Fruit fly (Drosophila melanogaster) whole organism, prepupa: Measurements from ENCODE around the gene slou.

Experiments
- CG10631 ChIP-seq: fragments of 200-800 bp; sonication (Bioruptor generic); optimal IDR thresholded peaks from 2 replicates; lab custom pipeline; 2016; ENCODE audit warnings: missing biosample characterization, missing genetic modification characterization
- CG10669 ChIP-seq: fragments of 200-800 bp; sonication (Bioruptor generic); optimal IDR thresholded peaks from 3 replicates; lab custom pipeline; 2018; ENCODE audit warnings: missing biosample characterization, mild to moderate bottlenecking, missing genetic modification characterization, moderate library complexity
- CG11294 ChIP-seq: fragments of 200-800 bp; sonication (Bioruptor generic); IDR thresholded peaks from 2 replicates; pipeline ENCODE4 v1.3.6; 2022; ENCODE audit warnings: missing biosample characterization, missing genetic modification characterization
- CG11902 ChIP-seq: fragments of 200-800 bp; sonication (Bioruptor generic); optimal IDR thresholded peaks from 3 replicates; lab custom pipeline; 2016; ENCODE audit warnings: missing biosample characterization, missing genetic modification characterization
- CG15336 ChIP-seq: fragments of 200-800 bp; sonication (Bioruptor generic); IDR thresholded peaks from 2 replicates; pipeline ENCODE4 v1.3.6; 2022; ENCODE audit warnings: missing biosample characterization, missing genetic modification characterization
- CG1621 ChIP-seq: fragments of 200-800 bp; sonication (Bioruptor generic); optimal IDR thresholded peaks from 3 replicates; lab custom pipeline; 2018; ENCODE audit warnings: missing biosample characterization, mild to moderate bottlenecking, missing genetic modification characterization
- CG16779 ChIP-seq: fragments of 200-800 bp; sonication (Bioruptor generic); optimal IDR thresholded peaks from 3 replicates; lab custom pipeline; 2017; ENCODE audit warnings: missing biosample characterization, mild to moderate bottlenecking, missing genetic modification characterization
- CG3032 ChIP-seq: fragments of 200-800 bp; optimal IDR thresholded peaks from 2 replicates; lab custom pipeline; 2019; ENCODE audit warnings: missing biosample characterization, mild to moderate bottlenecking, missing genetic modification characterization, moderate library complexity
- CG32006 ChIP-seq: fragments of 200-800 bp; sonication (Bioruptor generic); optimal IDR thresholded peaks from 3 replicates; lab custom pipeline; 2017; ENCODE audit warnings: missing biosample characterization, mild to moderate bottlenecking, missing genetic modification characterization
- CG34406 ChIP-seq: fragments of 200-800 bp; sonication (Bioruptor generic); optimal IDR thresholded peaks from 3 replicates; lab custom pipeline; 2016; ENCODE audit warnings: missing biosample characterization, missing genetic modification characterization
- CG3919 ChIP-seq: fragments of 200-800 bp; sonication (Bioruptor generic); optimal IDR thresholded peaks from 3 replicates; lab custom pipeline; 2016; ENCODE audit warnings: missing biosample characterization, missing genetic modification characterization
- CG4318 ChIP-seq: fragments of 200-800 bp; sonication (Bioruptor generic); optimal IDR thresholded peaks from 3 replicates; lab custom pipeline; 2017; ENCODE audit warnings: missing biosample characterization, mild to moderate bottlenecking, missing genetic modification characterization
- CG6163 ChIP-seq: fragments of 200-800 bp; sonication (Bioruptor generic); IDR thresholded peaks from 3 replicates; pipeline ENCODE4 v1.3.6; 2022; ENCODE audit warnings: missing biosample characterization, missing genetic modification characterization
- CG6276 ChIP-seq: fragments of 200-800 bp; sonication (Bioruptor generic); optimal IDR thresholded peaks from 2 replicates; lab custom pipeline; 2017; ENCODE audit warnings: missing biosample characterization, mild to moderate bottlenecking, missing genetic modification characterization
- CG6808 ChIP-seq: fragments of 200-800 bp; sonication (Bioruptor generic); optimal IDR thresholded peaks from 3 replicates; lab custom pipeline; 2017; ENCODE audit warnings: missing biosample characterization, missing genetic modification characterization, mild to moderate bottlenecking, moderate library complexity, missing genetic modification reagents
- CG8119 ChIP-seq: fragments of 200-800 bp; sonication (Bioruptor generic); IDR thresholded peaks from 3 replicates; pipeline ENCODE4 v1.3.6; 2022; ENCODE audit warnings: missing biosample characterization, missing genetic modification characterization
- CG9139 ChIP-seq: fragments of 200-800 bp; sonication (Bioruptor generic); optimal IDR thresholded peaks from 3 replicates; lab custom pipeline; 2017; ENCODE audit warnings: missing biosample characterization, mild to moderate bottlenecking, missing genetic modification characterization
- Eip78C ChIP-seq: fragments of 200-800 bp; sonication (Bioruptor generic); peaks from one replicate; lab custom pipeline; 2016; ENCODE audit warnings: missing biosample characterization, missing genetic modification characterization
- Ets21C ChIP-seq: fragments of 200-800 bp; sonication (Bioruptor generic); optimal IDR thresholded peaks from 3 replicates; lab custom pipeline; 2016; ENCODE audit warnings: missing biosample characterization, missing genetic modification characterization
- Ets96B ChIP-seq: fragments of 200-800 bp; optimal IDR thresholded peaks from 2 replicates; lab custom pipeline; 2019; ENCODE audit warnings: missing biosample characterization, mild to moderate bottlenecking, missing genetic modification characterization, moderate library complexity
- Hr4 ChIP-seq: fragments of 200-800 bp; sonication (Bioruptor generic); optimal IDR thresholded peaks from 3 replicates; lab custom pipeline; 2016; ENCODE audit warnings: missing biosample characterization, missing genetic modification characterization
- Lpt ChIP-seq: fragments of 200-800 bp; sonication (Bioruptor generic); optimal IDR thresholded peaks from 3 replicates; lab custom pipeline; 2016; ENCODE audit warnings: missing biosample characterization, missing genetic modification characterization
- OdsH ChIP-seq: fragments of 200-800 bp; sonication (Bioruptor generic); optimal IDR thresholded peaks from 3 replicates; lab custom pipeline; 2016; ENCODE audit warnings: missing biosample characterization, missing genetic modification characterization
- Sox15 ChIP-seq: fragments of 200-800 bp; sonication (Bioruptor generic); optimal IDR thresholded peaks from 3 replicates; lab custom pipeline; 2016; ENCODE audit warnings: missing biosample characterization, missing genetic modification characterization
- achi ChIP-seq: fragments of 200-800 bp; sonication (Bioruptor generic); optimal IDR thresholded peaks from 3 replicates; lab custom pipeline; 2016; ENCODE audit warnings: missing biosample characterization, missing genetic modification characterization
- acj6 ChIP-seq: fragments of 200-800 bp; sonication (Bioruptor generic); optimal IDR thresholded peaks from 3 replicates; lab custom pipeline; 2016; ENCODE audit warnings: missing biosample characterization, missing genetic modification characterization
- dsx ChIP-seq: fragments of 200-800 bp; optimal IDR thresholded peaks from 3 replicates; lab custom pipeline; 2019; ENCODE audit warnings: missing biosample characterization, mild to moderate bottlenecking, missing genetic modification characterization, moderate library complexity; ENCODE audit not compliant: poor library complexity, severe bottlenecking
- eg ChIP-seq: fragments of 200-800 bp; sonication (Bioruptor generic); IDR thresholded peaks from 3 replicates; pipeline ENCODE4 v1.3.6; 2022; ENCODE audit warnings: missing biosample characterization, missing genetic modification characterization
- esn ChIP-seq: fragments of 200-800 bp; sonication (Bioruptor generic); optimal IDR thresholded peaks from 2 replicates; lab custom pipeline; 2016; ENCODE audit warnings: missing biosample characterization, mild to moderate bottlenecking, missing genetic modification characterization, moderate library complexity
- fd85E ChIP-seq: fragments of 200-800 bp; sonication (Bioruptor generic); optimal IDR thresholded peaks from 3 replicates; lab custom pipeline; 2016; ENCODE audit warnings: missing biosample characterization, missing genetic modification characterization
- fkh ChIP-seq: fragments of 200-800 bp; sonication (Bioruptor generic); optimal IDR thresholded peaks from 3 replicates; lab custom pipeline; 2017; ENCODE audit warnings: missing biosample characterization, mild to moderate bottlenecking, missing genetic modification characterization, moderate library complexity
- lz ChIP-seq: fragments of 200-800 bp; sonication (Bioruptor generic); optimal IDR thresholded peaks from 3 replicates; lab custom pipeline; 2016; ENCODE audit warnings: missing biosample characterization, missing genetic modification characterization
- net ChIP-seq: fragments of 200-800 bp; sonication (Bioruptor generic); optimal IDR thresholded peaks from 3 replicates; lab custom pipeline; 2016; ENCODE audit warnings: missing biosample characterization, missing genetic modification characterization
- salr ChIP-seq, 2 experiments: fragments of 200-800 bp; sonication (Bioruptor generic); optimal IDR thresholded peaks; 3 replicates each; lab custom pipeline; 2016 to 2018; ENCODE audit warnings: missing biosample characterization in 2 of 2, missing genetic modification characterization in 2 of 2, mild to moderate bottlenecking in 1 of 2
- spab ChIP-seq: fragments of 200-800 bp; sonication (Bioruptor generic); optimal IDR thresholded peaks from 2 replicates; lab custom pipeline; 2017; ENCODE audit warnings: missing biosample characterization, mild to moderate bottlenecking, missing genetic modification characterization, missing genetic modification reagents
- ss ChIP-seq, 2 experiments: fragments of 200-800 bp; sonication (Bioruptor generic); optimal IDR thresholded peaks; 2 replicates in 1 of 2; 3 replicates in 1 of 2; lab custom pipeline; 2017 to 2018; ENCODE audit warnings: mild to moderate bottlenecking in 2 of 2, missing biosample characterization in 2 of 2, missing genetic modification characterization in 2 of 2, moderate library complexity in 1 of 2
- svp ChIP-seq: fragments of 200-800 bp; sonication (Bioruptor generic); peaks from one replicate; lab custom pipeline; 2016; ENCODE audit warnings: missing biosample characterization, missing genetic modification characterization
- vri ChIP-seq: fragments of 200-800 bp; sonication (Bioruptor generic); optimal IDR thresholded peaks from 3 replicates; lab custom pipeline; 2016; ENCODE audit warnings: missing biosample characterization, mild to moderate bottlenecking, missing genetic modification characterization

slou gene

dm6 chr3R:21594417-21594892, 37.5 kb upstream of the slou start:
- TF ChIP-seq lz: no peak
- no peak for TF ChIP-seq CG11902 (GFP tag; lab: Kevin White, UChicago)
- TF ChIP-seq Lpt (GFP tag; lab: Kevin White, UChicago): peak; percentile 21
- TF ChIP-seq net: no peak
- peak; percentile 58 for TF ChIP-seq CG15336 (GFP tag; lab: Robert Waterston, UW)
- no peak for TF ChIP-seq vri (GFP tag; lab: Kevin White, UChicago)
- TF ChIP-seq Ets96B (tag; lab: Kevin White, UChicago): peak; percentile 39
- no peak for TF ChIP-seq fd85E (GFP tag; lab: Kevin White, UChicago)
- TF ChIP-seq OdsH (GFP tag; lab: Kevin White, UChicago): peak; percentile 31
- peak; percentile 30 for TF ChIP-seq CG3919 (GFP tag; lab: Kevin White, UChicago)
- TF ChIP-seq CG34406 (GFP tag; lab: Kevin White, UChicago): no peak
- TF ChIP-seq CG10631 (GFP tag; lab: Kevin White, UChicago): peak; percentile 45
- no peak for TF ChIP-seq svp (GFP tag; lab: Kevin White, UChicago)
- peak; percentile 61; the same call in 2 of the 3 replicates for TF ChIP-seq CG8119 (GFP tag; lab: Robert Waterston, UW)
- peak; percentile 82 for TF ChIP-seq CG32006 (GFP tag; lab: Kevin White, UChicago)
- TF ChIP-seq CG4318 (GFP tag; lab: Kevin White, UChicago): peak; percentile 54
- TF ChIP-seq achi: peak; percentile 38
- peak; percentile 51 for TF ChIP-seq eg (GFP tag; lab: Robert Waterston, UW)
- TF ChIP-seq CG6276 (GFP tag; lab: Kevin White, UChicago): peak; percentile 50
- peak; percentile 62 for TF ChIP-seq Eip78C (GFP tag; lab: Kevin White, UChicago)
- peak; percentile 48 for TF ChIP-seq acj6 (GFP tag; lab: Kevin White, UChicago)
- peak in 1 of 2 experiments; percentile 64 for TF ChIP-seq salr (GFP tag; optimal IDR thresholded peaks at IDR 0.05; lab: Kevin White, UChicago)
- TF ChIP-seq spab (GFP tag; lab: Kevin White, UChicago): no peak
- TF ChIP-seq Hr4 (GFP tag; lab: Kevin White, UChicago): peak; percentile 43
- TF ChIP-seq esn (GFP tag; lab: Kevin White, UChicago): no peak

dm6 chr3R:21593735-21594345, 36.9 kb upstream of the slou start:
- TF ChIP-seq Eip78C (GFP tag; lab: Kevin White, UChicago) (peak; percentile 56), Ets21C (GFP tag; lab: Kevin White, UChicago) (no peak)

dm6 chr3R:21593079-21593478, 36.1 kb upstream of the slou start:
- no peak for TF ChIP-seq fd85E (GFP tag; lab: Kevin White, UChicago)

dm6 chr3R:21591962-21592361, 35.0 kb upstream of the slou start:
- TF ChIP-seq Ets21C (GFP tag; lab: Kevin White, UChicago) (no peak), CG3032 (tag; lab: Kevin White, UChicago) (no peak), esn (GFP tag; lab: Kevin White, UChicago) (no peak), dsx (peak; percentile 82), CG1621 (tag; lab: Kevin White, UChicago) (peak; percentile 62), CG6808 (GFP tag; lab: Kevin White, UChicago) (peak; percentile 58), acj6 (GFP tag; lab: Kevin White, UChicago) (no peak), CG15336 (GFP tag; lab: Robert Waterston, UW) (peak; percentile 28; the same call in 1 of the 2 replicates), CG9139 (GFP tag; lab: Kevin White, UChicago) (peak; percentile 44), CG8119 (GFP tag; lab: Robert Waterston, UW) (peak; percentile 29; the same call in 1 of the 3 replicates), Ets96B (tag; lab: Kevin White, UChicago) (peak; percentile 39), svp (GFP tag; lab: Kevin White, UChicago) (no peak), ss (GFP tag; optimal IDR thresholded peaks at IDR 0.05; lab: Kevin White, UChicago) (peak; percentile 67 to 75), eg (GFP tag; lab: Robert Waterston, UW) (peak; percentile 39; the same call in 1 of the 3 replicates), Sox15 (GFP tag; lab: Kevin White, UChicago) (no peak), CG6276 (GFP tag; lab: Kevin White, UChicago) (peak; percentile 18), CG6163 (GFP tag; lab: Robert Waterston, UW) (peak; percentile 50; the same call in 2 of the 3 replicates), Lpt (GFP tag; lab: Kevin White, UChicago) (peak; percentile 5), CG11294 (GFP tag; lab: Robert Waterston, UW) (peak; percentile 5; the same call in 1 of the 2 replicates), spab (GFP tag; lab: Kevin White, UChicago) (peak; percentile 44), CG10669 (peak; percentile 27), fkh (peak; percentile 44), CG16779 (peak; percentile 28)
- TF ChIP-seq, all 60 proteins: peak for 17
